Worm (Caenorhabditis elegans) whole organism, dauer: Measurements from ENCODE around the gene sre-24.

ENCODE experiments used
- unc-62 ChIP-seq: sonication (generic microtip); optimal IDR thresholded peaks from 2 replicates; lab custom pipeline; 2017; ENCODE audit warnings: missing biosample characterization, missing genetic modification reagents, missing genetic modification characterization

sre-24 gene

DNA sequence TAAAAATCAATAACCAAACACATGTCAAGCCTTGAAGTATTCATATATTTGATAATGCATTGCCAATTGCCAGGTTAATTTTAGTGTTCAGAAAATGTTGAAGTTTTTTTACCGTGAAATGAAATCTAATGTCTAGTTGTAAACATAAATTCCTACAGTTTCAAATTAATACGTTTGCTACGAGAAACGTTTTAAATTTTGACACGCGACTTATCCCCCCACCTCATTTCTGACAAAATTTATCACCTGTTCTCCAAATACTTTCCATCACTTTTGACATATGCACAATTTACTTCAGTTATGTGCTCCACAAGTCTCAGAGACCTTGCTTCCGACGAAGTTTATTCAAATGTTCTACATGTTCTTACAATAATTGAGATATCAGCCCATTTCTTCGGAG lies 29.4 kb downstream of the sre-24 start, which contains the start of gene srh-146:
Gene srh-146 (plus strand): TSS at position 301 of the 400 bp plus-strand sequence.
- no peak for TF ChIP-seq unc-62 (GFP tag; lab: Kevin White, UChicago)

DNA sequence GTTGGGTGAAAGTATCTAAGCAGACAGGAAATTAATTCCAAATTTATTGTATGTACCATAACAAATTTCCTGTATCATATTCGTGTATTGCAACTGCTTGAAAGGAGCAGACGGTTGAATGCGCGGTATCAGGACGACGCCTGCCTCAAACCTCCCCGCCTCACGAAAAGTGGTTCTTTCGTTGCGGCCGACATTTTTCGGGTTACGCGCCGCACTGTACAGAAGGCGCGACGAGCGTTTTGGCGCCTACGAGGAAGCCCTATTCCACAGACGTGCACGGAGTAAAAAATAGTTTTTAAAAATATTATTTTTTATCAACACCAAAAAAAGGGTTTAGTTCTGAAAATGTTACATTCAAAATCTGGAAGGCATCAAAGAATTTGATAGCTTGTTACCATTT lies 35.6 kb downstream of the sre-24 start:
- TF ChIP-seq unc-62 (GFP tag; lab: Kevin White, UChicago), result no peak

ce11 chrV:2922594-2922993 lies 38.1 kb downstream of the sre-24 start, which contains the start of gene srh-38:
Gene srh-38, minus strand, starts transcription at chrV:2922694.
- TF ChIP-seq unc-62 (GFP tag; lab: Kevin White, UChicago), result no peak

DNA sequence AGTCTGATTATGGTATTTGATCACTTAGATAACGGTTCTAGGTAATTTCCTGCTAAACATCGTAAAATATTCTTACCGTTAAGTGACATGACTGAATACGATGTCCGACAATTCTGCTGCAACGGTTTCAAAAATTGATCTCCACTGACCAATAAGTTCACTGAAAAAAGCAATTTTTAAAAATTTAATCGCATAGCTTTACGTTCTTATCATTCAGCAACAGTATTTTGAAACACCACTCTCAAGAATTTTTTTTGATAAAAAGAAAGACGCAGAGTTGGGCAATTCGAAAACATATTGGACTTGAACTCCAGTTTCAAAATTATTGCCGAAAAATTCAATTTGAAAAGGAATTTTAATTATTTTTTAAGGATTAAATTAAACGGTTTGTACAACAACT lies 43.0 kb downstream of the sre-24 start, which contains the start of gene C31B8.12:
Gene C31B8.12 (minus strand): TSS at position 101 of the 400 bp plus-strand sequence.
- TF ChIP-seq unc-62 (GFP tag; lab: Kevin White, UChicago), result no peak

DNA sequence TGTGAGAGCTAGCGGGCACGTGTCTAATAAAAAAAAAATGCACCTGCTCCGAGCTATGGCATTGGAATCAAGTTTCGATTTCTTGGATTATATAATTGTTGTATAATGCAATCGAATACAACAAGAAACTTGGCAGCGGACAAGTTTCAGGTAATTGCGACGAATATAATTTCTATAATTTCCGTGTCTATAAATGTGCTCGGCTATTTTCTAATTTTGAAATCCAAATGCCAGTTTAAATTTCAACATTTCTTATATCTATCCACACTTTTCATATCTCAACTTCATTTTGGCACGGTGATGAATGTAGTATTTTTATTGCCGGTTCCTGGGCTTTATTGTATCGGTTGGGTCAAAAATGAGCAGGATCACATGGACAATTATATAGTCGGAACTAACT lies 45.2 kb downstream of the sre-24 start, which contains the start of gene C31B8.16:
Gene C31B8.16 (plus strand): TSS at position 301 of the 400 bp plus-strand sequence.
- TF ChIP-seq unc-62 (GFP tag; lab: Kevin White, UChicago), result no peak

ce11 chrV:2931252-2931651 lies 46.7 kb downstream of the sre-24 start, which contains the start of gene C31B8.1:
Gene C31B8.1, plus strand, starts transcription at chrV:2931552.
- no peak for TF ChIP-seq unc-62 (GFP tag; lab: Kevin White, UChicago)

ce11 chrV:2934075-2934474 lies 49.6 kb downstream of the sre-24 start, which contains the start of gene srh-247:
Gene srh-247, minus strand, starts transcription at chrV:2934175.
- no peak for TF ChIP-seq unc-62 (GFP tag; lab: Kevin White, UChicago)
